Worm (Caenorhabditis elegans): ENCODE data around the gene Y43F8B.18.

DNA sequence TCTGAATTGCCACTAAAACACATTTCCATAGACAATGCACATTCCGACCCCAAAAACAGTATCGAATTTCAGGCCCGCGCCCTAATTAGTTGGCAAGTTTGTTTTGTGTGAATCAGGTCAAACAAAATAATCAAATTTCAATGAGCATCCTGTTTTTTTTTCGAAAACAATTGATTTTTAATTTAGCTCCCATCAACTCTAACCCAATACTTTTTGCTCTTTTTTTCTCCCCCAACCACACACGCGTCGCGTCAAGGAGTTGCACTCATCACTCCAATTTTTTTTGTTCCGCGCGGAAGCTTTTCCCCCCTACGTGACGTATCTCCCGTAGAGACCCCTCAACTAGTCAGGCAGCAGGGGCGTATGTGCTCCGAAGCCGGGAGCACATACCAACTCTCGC, 15.6 kb downstream of the Y43F8B.18 start:
- TF ChIP-seq ztf-11 (tag; optimal IDR thresholded peaks at IDR 0.05) = no peak
- no peak for TF ChIP-seq F44E2.7 (GFP tag; IDR thresholded peaks at IDR 0.05)

All from whole organism, L4 larva.